Worm (Caenorhabditis elegans) whole organism, L3 larva: ENCODE measurements around the gene grl-4.

Source experiments
- ceh-16 ChIP-seq: sonication (generic microtip); optimal IDR thresholded peaks from 2 replicates; lab custom pipeline; 2017; ENCODE audit warnings: missing biosample characterization, missing genetic modification characterization
- ceh-82 ChIP-seq: fragments of 150-350 bp; optimal IDR thresholded peaks from 2 replicates; lab custom pipeline; 2014; ENCODE audit warnings: missing biosample characterization, missing genetic modification characterization
- elt-1 ChIP-seq: fragments of 150-350 bp; optimal IDR thresholded peaks from 2 replicates; lab custom pipeline; 2014; ENCODE audit warnings: missing biosample characterization, missing genetic modification characterization
- elt-3 ChIP-seq, 3 experiments: fragments of 150-350 bp in 1 of 3; sonication (generic microtip) in 2 of 3; optimal IDR thresholded peaks; 2 replicates in 2 of 3; 4 replicates in 1 of 3; lab custom pipeline; 2014 to 2017; ENCODE audit warnings: missing biosample characterization in 3 of 3, missing genetic modification characterization in 3 of 3
- fkh-10 ChIP-seq: sonication (generic microtip); optimal IDR thresholded peaks from 2 replicates; lab custom pipeline; 2017; ENCODE audit warnings: missing biosample characterization, missing genetic modification reagents, missing genetic modification characterization
- nhr-11 ChIP-seq: fragments of 150-350 bp; optimal IDR thresholded peaks from 2 replicates; lab custom pipeline; 2014; ENCODE audit warnings: missing biosample characterization, missing genetic modification characterization
- nhr-28 ChIP-seq: fragments of 150-350 bp; optimal IDR thresholded peaks from 2 replicates; lab custom pipeline; 2014; ENCODE audit warnings: missing biosample characterization, missing genetic modification characterization
- nhr-43 ChIP-seq: sonication (generic microtip); optimal IDR thresholded peaks from 2 replicates; lab custom pipeline; 2016; ENCODE audit warnings: mild to moderate bottlenecking, missing genetic modification characterization, missing compliant biosample characterization; ENCODE audit not compliant: poor library complexity, severe bottlenecking
- unc-62 ChIP-seq: fragments of 150-350 bp; sonication (generic microtip); optimal IDR thresholded peaks from 4 replicates; lab custom pipeline; 2014; ENCODE audit warnings: missing biosample characterization, missing genetic modification reagents, missing genetic modification characterization
- zag-1 ChIP-seq: fragments of 150-350 bp; optimal IDR thresholded peaks from 2 replicates; lab custom pipeline; 2014; ENCODE audit warnings: missing biosample characterization, missing genetic modification characterization
- ztf-11 ChIP-seq: fragments of 150-350 bp; optimal IDR thresholded peaks from 2 replicates; lab custom pipeline; 2014; ENCODE audit warnings: missing biosample characterization, missing genetic modification characterization

DNA sequence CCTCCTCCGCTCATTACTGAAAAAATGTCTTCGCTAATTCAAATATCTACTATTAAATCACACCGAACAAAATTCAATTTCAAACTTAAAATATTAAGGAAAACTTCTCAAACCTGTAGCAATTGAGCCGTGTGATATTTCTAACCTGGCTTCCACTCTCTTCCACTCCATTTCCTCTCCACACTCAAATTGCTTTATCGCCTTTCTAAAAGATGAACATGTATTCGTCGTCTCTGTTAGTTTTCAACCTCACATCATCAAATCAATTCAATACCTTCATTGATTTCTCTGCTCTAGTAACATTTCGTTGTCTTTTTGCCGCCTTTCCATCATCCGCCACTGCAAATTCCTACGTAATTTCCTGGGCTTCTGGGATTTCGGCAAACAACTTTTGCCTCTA, 18.6 kb downstream of the grl-4 start, which contains the start of gene F42C5.4:
- TF ChIP-seq ceh-16 (tag; lab: Kevin White, UChicago), result no peak
- TF ChIP-seq nhr-43 (tag; lab: Kevin White, UChicago), result no peak
- TF ChIP-seq fkh-10 (GFP tag; lab: Kevin White, UChicago), result no peak
- no peak for TF ChIP-seq ceh-82
- no peak for TF ChIP-seq ztf-11 (tag; lab: Kevin White, UChicago)
- no peak for TF ChIP-seq unc-62 (GFP tag; lab: Kevin White, UChicago)
- TF ChIP-seq nhr-11 (tag; lab: Kevin White, UChicago), result no peak
- TF ChIP-seq elt-3 (tag; optimal IDR thresholded peaks at IDR 0.05; lab: Kevin White, UChicago), result no peak
- TF ChIP-seq nhr-28 (tag; lab: Kevin White, UChicago), result no peak
- TF ChIP-seq elt-1 (tag; lab: Kevin White, UChicago), result no peak
- TF ChIP-seq zag-1 (tag; lab: Kevin White, UChicago), result no peak
